Worm (Caenorhabditis elegans) whole organism, L2 larva: ENCODE measurements around the gene Y54G2A.41.
"Not testable (repeated sequence)": the region's sequence is repeated elsewhere in the genome, so short reads cannot be mapped to it uniquely, and the experiment has no call there.

Experiments
- C34F6.9 ChIP-seq: fragments of 150-350 bp; optimal IDR thresholded peaks from 2 replicates; lab custom pipeline; 2014; ENCODE audit warnings: missing biosample characterization, missing genetic modification characterization
- ZK546.5 ChIP-seq: sonication (generic microtip); optimal IDR thresholded peaks from 2 replicates; lab custom pipeline; 2017; ENCODE audit warnings: missing biosample characterization, missing genetic modification characterization
- nhr-237 ChIP-seq: fragments of 150-350 bp; optimal IDR thresholded peaks from 2 replicates; lab custom pipeline; 2014; ENCODE audit warnings: missing biosample characterization, missing genetic modification characterization
- sma-3 ChIP-seq: sonication (generic microtip); optimal IDR thresholded peaks from 2 replicates; lab custom pipeline; 2016; ENCODE audit warnings: missing genetic modification reagents, missing genetic modification characterization, missing compliant biosample characterization
- unc-39 ChIP-seq: fragments of 150-350 bp; optimal IDR thresholded peaks from 2 replicates; lab custom pipeline; 2014; ENCODE audit warnings: missing biosample characterization, missing genetic modification characterization
- unc-55 ChIP-seq: fragments of 150-350 bp; sonication (generic microtip); optimal IDR thresholded peaks from 3 replicates; lab custom pipeline; 2014; ENCODE audit warnings: missing biosample characterization, missing genetic modification reagents, missing genetic modification characterization

Gene Y54G2A.41

DNA sequence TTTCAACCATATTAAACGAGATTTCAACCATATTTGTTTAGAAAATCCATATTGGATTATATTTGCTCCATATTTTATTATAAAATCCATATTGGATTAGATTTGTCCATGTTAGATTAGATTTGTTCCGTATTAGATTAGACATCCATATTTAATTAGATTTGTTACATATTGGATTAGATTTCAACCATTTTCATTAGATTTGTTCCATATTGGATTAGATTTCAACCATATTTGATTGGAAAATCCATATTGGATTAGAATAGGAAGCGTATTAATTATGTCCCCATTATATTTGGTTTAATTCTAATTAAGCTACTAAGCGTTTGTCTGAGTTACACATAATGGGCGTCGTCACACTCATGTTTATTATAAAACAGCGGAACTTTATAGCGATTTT, 49.9 kb downstream of the Y54G2A.41 start, which contains the start of gene Y54G2A.44:
TSS of gene Y54G2A.44 (plus strand) at position 301 of the 400 bp plus-strand sequence.
- not testable (repeated sequence) for TF ChIP-seq ZK546.5 (tag; lab: Kevin White, UChicago); nhr-237; sma-3

DNA sequence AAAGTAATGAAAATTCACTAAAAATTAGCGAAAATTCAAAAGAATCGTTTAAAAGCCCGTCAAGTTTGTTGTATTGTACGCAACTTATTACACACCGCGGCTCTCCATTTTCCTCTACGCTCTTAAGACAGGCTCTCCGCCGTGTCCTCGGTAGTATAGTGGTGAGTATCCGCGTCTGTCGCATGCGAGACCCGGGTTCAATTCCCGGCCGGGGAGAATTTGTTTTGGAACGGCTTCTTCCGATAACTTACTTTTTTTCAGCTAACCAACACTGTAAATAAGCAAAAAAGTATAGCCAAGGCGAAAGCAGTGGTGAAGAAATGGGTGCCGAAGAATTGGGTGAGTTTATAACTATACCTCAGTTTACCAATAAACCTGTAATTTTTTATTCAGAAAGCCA, 50.5 kb downstream of the Y54G2A.41 start:
- TF ChIP-seq unc-55 (peak; percentile 20), unc-39 (tag; lab: Kevin White, UChicago) (no peak), C34F6.9 (tag; lab: Kevin White, UChicago) (no peak)
